Fruit fly (Drosophila melanogaster) whole organism, embryonic: Measurements from ENCODE around the gene Vti1a.

Experiments
- Bgb ChIP-seq: fragments of 200-800 bp; sonication (Bioruptor generic); IDR thresholded peaks from 2 replicates; pipeline ENCODE4 v1.3.6; 2022; ENCODE audit warnings: missing biosample characterization, missing genetic modification characterization; ENCODE audit not compliant: partially characterized antibody
- CG1024 ChIP-seq: fragments of 200-800 bp; sonication (Bioruptor generic); IDR thresholded peaks from 2 replicates; pipeline ENCODE4 v1.3.6; 2022; ENCODE audit warnings: missing biosample characterization, missing genetic modification characterization
- CG11093 ChIP-seq: fragments of 200-800 bp; sonication (Bioruptor generic); IDR thresholded peaks from 3 replicates; pipeline ENCODE4 v1.3.6; 2022; ENCODE audit warnings: missing biosample characterization, missing genetic modification characterization
- CG11456 ChIP-seq: fragments of 200-800 bp; sonication (Bioruptor generic); IDR thresholded peaks from 3 replicates; pipeline ENCODE4 v1.3.6; 2022; ENCODE audit warnings: missing biosample characterization, missing genetic modification characterization
- CG12071 ChIP-seq: fragments of 200-800 bp; sonication (Bioruptor generic); optimal IDR thresholded peaks from 3 replicates; lab custom pipeline; 2018; ENCODE audit warnings: missing biosample characterization, mild to moderate bottlenecking, missing genetic modification characterization
- CG13424 ChIP-seq: fragments of 200-800 bp; sonication (Bioruptor generic); optimal IDR thresholded peaks from 2 replicates; lab custom pipeline; 2019; ENCODE audit warnings: missing biosample characterization, mild to moderate bottlenecking, missing genetic modification characterization, moderate library complexity
- CG17328 ChIP-seq: fragments of 200-800 bp; sonication (Bioruptor generic); IDR thresholded peaks from 2 replicates; pipeline ENCODE4 v1.3.6; 2022; ENCODE audit warnings: missing biosample characterization, missing genetic modification characterization
- CG17612 ChIP-seq: fragments of 200-800 bp; sonication (Bioruptor generic); IDR thresholded peaks from 2 replicates; pipeline ENCODE4 v1.3.6; 2022; ENCODE audit warnings: missing biosample characterization, missing genetic modification characterization
- CG18011 ChIP-seq: fragments of 200-800 bp; sonication (Bioruptor generic); optimal IDR thresholded peaks from 2 replicates; lab custom pipeline; 2017; ENCODE audit warnings: missing biosample characterization, missing genetic modification characterization, mild to moderate bottlenecking, moderate library complexity, missing genotype
- CG1832 ChIP-seq: fragments of 200-800 bp; sonication (Bioruptor generic); optimal IDR thresholded peaks from 2 replicates; lab custom pipeline; 2017; ENCODE audit warnings: missing biosample characterization, mild to moderate bottlenecking, missing genetic modification characterization, inconsistent platforms
- CG18764 ChIP-seq: fragments of 200-800 bp; sonication (Bioruptor generic); optimal IDR thresholded peaks from 3 replicates; lab custom pipeline; 2016; ENCODE audit warnings: missing biosample characterization, missing genetic modification characterization
- CG30431 ChIP-seq: fragments of 200-800 bp; sonication (Bioruptor generic); optimal IDR thresholded peaks from 2 replicates; lab custom pipeline; 2017; ENCODE audit warnings: missing biosample characterization, missing genetic modification characterization
- CG31224 ChIP-seq: fragments of 200-800 bp; sonication (Bioruptor generic); IDR thresholded peaks from 2 replicates; pipeline ENCODE4 v1.3.6; 2022; ENCODE audit warnings: missing biosample characterization, missing genetic modification characterization
- CG32772 ChIP-seq: fragments of 200-800 bp; sonication (Bioruptor generic); IDR thresholded peaks from 2 replicates; pipeline ENCODE4 v1.3.6; 2022; ENCODE audit warnings: missing biosample characterization, missing genetic modification characterization
- CG3995 ChIP-seq: fragments of 200-800 bp; sonication (Bioruptor generic); optimal IDR thresholded peaks from 3 replicates; lab custom pipeline; 2016; ENCODE audit warnings: missing biosample characterization, missing genetic modification characterization
- CG4328 ChIP-seq: fragments of 200-800 bp; sonication (Bioruptor generic); optimal IDR thresholded peaks from 3 replicates; lab custom pipeline; 2017; ENCODE audit warnings: missing biosample characterization, missing genetic modification reagents, missing genetic modification characterization
- CG4424 ChIP-seq: fragments of 200-800 bp; sonication (Bioruptor generic); optimal IDR thresholded peaks from 3 replicates; lab custom pipeline; 2016; ENCODE audit warnings: missing biosample characterization, missing genetic modification characterization
- CG6791 ChIP-seq: fragments of 200-800 bp; sonication (Bioruptor generic); IDR thresholded peaks from 3 replicates; pipeline ENCODE4 v1.3.6; 2022; ENCODE audit warnings: missing biosample characterization, missing genetic modification characterization; ENCODE audit not compliant: partially characterized antibody
- CG7372 ChIP-seq: fragments of 200-800 bp; sonication (Bioruptor generic); IDR thresholded peaks from 2 replicates; pipeline ENCODE4 v1.3.6; 2022; ENCODE audit warnings: missing biosample characterization, missing genetic modification characterization
- CG7963 ChIP-seq: fragments of 200-800 bp; sonication (Bioruptor generic); IDR thresholded peaks from 3 replicates; pipeline ENCODE4 v1.3.6; 2022; ENCODE audit warnings: missing biosample characterization, missing genetic modification characterization; ENCODE audit not compliant: partially characterized antibody
- CrebB ChIP-seq: fragments of 200-800 bp; sonication (Bioruptor generic); optimal IDR thresholded peaks from 3 replicates; lab custom pipeline; 2018; ENCODE audit warnings: missing biosample characterization, mild to moderate bottlenecking, missing genetic modification characterization
- E2f1 ChIP-seq: fragments of 200-800 bp; sonication (Bioruptor generic); IDR thresholded peaks from 2 replicates; pipeline ENCODE4 v1.3.6; 2022; ENCODE audit warnings: missing biosample characterization, missing genetic modification characterization
- Fer2 ChIP-seq: fragments of 200-800 bp; sonication (Bioruptor generic); optimal IDR thresholded peaks from 2 replicates; lab custom pipeline; 2018; ENCODE audit warnings: missing biosample characterization, mild to moderate bottlenecking, missing genetic modification characterization, moderate library complexity
- H15 ChIP-seq: fragments of 200-800 bp; sonication (Bioruptor generic); IDR thresholded peaks from 3 replicates; pipeline ENCODE4 v1.3.6; 2022; ENCODE audit warnings: missing biosample characterization, missing genetic modification characterization
- NFAT ChIP-seq: fragments of 200-800 bp; sonication (Bioruptor generic); IDR thresholded peaks from 2 replicates; pipeline ENCODE4 v1.3.6; 2022; ENCODE audit warnings: missing biosample characterization, missing genetic modification characterization
- Nf-YA ChIP-seq: fragments of 200-800 bp; sonication (Bioruptor generic); IDR thresholded peaks from 2 replicates; pipeline ENCODE4 v1.3.6; 2022; ENCODE audit warnings: missing biosample characterization, missing genetic modification characterization
- Oli ChIP-seq: fragments of 200-800 bp; sonication (Bioruptor generic); optimal IDR thresholded peaks from 2 replicates; lab custom pipeline; 2018; ENCODE audit warnings: missing biosample characterization, mild to moderate bottlenecking, missing genetic modification characterization, moderate library complexity
- Rfx ChIP-seq: fragments of 200-800 bp; sonication (Bioruptor generic); IDR thresholded peaks from 2 replicates; pipeline ENCODE4 v1.3.6; 2022; ENCODE audit warnings: missing biosample characterization, missing genetic modification characterization
- TFAM ChIP-seq: fragments of 200-800 bp; sonication (Bioruptor generic); optimal IDR thresholded peaks from 2 replicates; lab custom pipeline; 2017; ENCODE audit warnings: missing biosample characterization, missing genetic modification characterization, inconsistent platforms
- cg ChIP-seq: fragments of 200-800 bp; sonication (Bioruptor generic); optimal IDR thresholded peaks from 3 replicates; lab custom pipeline; 2019; ENCODE audit warnings: missing biosample characterization, mild to moderate bottlenecking, missing genetic modification characterization, moderate library complexity
- ci ChIP-seq: fragments of 200-800 bp; sonication (Bioruptor generic); IDR thresholded peaks from 3 replicates; pipeline ENCODE4 v1.3.6; 2022; ENCODE audit warnings: missing biosample characterization, missing genetic modification characterization
- crc ChIP-seq: fragments of 200-800 bp; sonication (Bioruptor generic); optimal IDR thresholded peaks from 2 replicates; lab custom pipeline; 2016; ENCODE audit warnings: missing biosample characterization, missing genetic modification characterization
- esg ChIP-seq: fragments of 200-800 bp; sonication (Bioruptor generic); conservative IDR thresholded peaks from 2 replicates; pipeline ENCODE4 v1.3.6; 2022; ENCODE audit warnings: missing biosample characterization, missing genetic modification characterization
- ftz-f1 ChIP-seq: fragments of 200-800 bp; sonication (Bioruptor generic); optimal IDR thresholded peaks from 2 replicates; lab custom pipeline; 2016; ENCODE audit warnings: missing biosample characterization, missing genetic modification characterization
- gcm2 ChIP-seq: fragments of 200-800 bp; sonication (Bioruptor generic); optimal IDR thresholded peaks from 2 replicates; lab custom pipeline; 2016; ENCODE audit warnings: missing biosample characterization, missing genetic modification characterization
- grau ChIP-seq: fragments of 200-800 bp; optimal IDR thresholded peaks from 3 replicates; lab custom pipeline; 2019; ENCODE audit warnings: missing biosample characterization, mild to moderate bottlenecking, missing genetic modification characterization, moderate library complexity
- hb ChIP-seq: fragments of 200-800 bp; sonication (Bioruptor generic); IDR thresholded peaks from 3 replicates; pipeline ENCODE4 v1.3.6; 2022; ENCODE audit warnings: missing biosample characterization, missing genetic modification characterization; ENCODE audit not compliant: partially characterized antibody
- her ChIP-seq: fragments of 200-800 bp; sonication (Bioruptor generic); optimal IDR thresholded peaks from 2 replicates; lab custom pipeline; 2016; ENCODE audit warnings: missing biosample characterization, missing genetic modification characterization
- hkb ChIP-seq, 2 experiments: fragments of 200-800 bp in 1 of 2; fragments of >200 bp in 1 of 2; sonication (Bioruptor generic) in 1 of 2; IDR thresholded peaks in 1 of 2; optimal IDR thresholded peaks in 1 of 2; 2 replicates each; pipeline versions ENCODE4 v1.3.6 to Lab custom; 2017 to 2022; ENCODE audit warnings: missing biosample characterization in 1 of 2, missing genetic modification characterization in 1 of 2
- lov ChIP-seq, 2 experiments: fragments of 200-800 bp in 1 of 2; fragments of >200 bp in 1 of 2; sonication (Bioruptor generic) in 1 of 2; IDR thresholded peaks in 1 of 2; optimal IDR thresholded peaks in 1 of 2; 2 replicates in 1 of 2; 3 replicates in 1 of 2; pipeline versions ENCODE4 v1.3.6 to Lab custom; 2017 to 2022; ENCODE audit warnings: missing biosample characterization in 1 of 2, missing genetic modification characterization in 1 of 2
- psq ChIP-seq: fragments of 200-800 bp; sonication (Bioruptor generic); optimal IDR thresholded peaks from 2 replicates; lab custom pipeline; 2017; ENCODE audit warnings: missing biosample characterization, missing genetic modification characterization
- pzg ChIP-seq: fragments of 200-800 bp; sonication (Bioruptor generic); optimal IDR thresholded peaks from 3 replicates; lab custom pipeline; 2018; ENCODE audit warnings: missing biosample characterization, mild to moderate bottlenecking, missing genetic modification characterization, moderate library complexity
- row ChIP-seq: fragments of 200-800 bp; sonication (Bioruptor generic); IDR thresholded peaks from 3 replicates; pipeline ENCODE4 v1.3.6; 2022; ENCODE audit warnings: missing biosample characterization, missing genetic modification characterization
- schlank ChIP-seq: fragments of 200-800 bp; sonication (Bioruptor generic); optimal IDR thresholded peaks from 2 replicates; lab custom pipeline; 2018; ENCODE audit warnings: missing biosample characterization, mild to moderate bottlenecking, missing genetic modification characterization
- slbo ChIP-seq: fragments of 200-800 bp; sonication (Bioruptor generic); IDR thresholded peaks from 2 replicates; pipeline ENCODE4 v1.3.6; 2022; ENCODE audit warnings: missing biosample characterization, missing genetic modification characterization
- stc ChIP-seq: fragments of 200-800 bp; sonication (Bioruptor generic); IDR thresholded peaks from 2 replicates; pipeline ENCODE4 v1.3.6; 2022; ENCODE audit warnings: missing biosample characterization, missing genetic modification characterization
- tap ChIP-seq: fragments of 200-800 bp; optimal IDR thresholded peaks from 3 replicates; lab custom pipeline; 2019; ENCODE audit warnings: missing biosample characterization, mild to moderate bottlenecking, missing genetic modification characterization, moderate library complexity
- trem ChIP-seq: fragments of 200-800 bp; optimal IDR thresholded peaks from 3 replicates; lab custom pipeline; 2019; ENCODE audit warnings: missing biosample characterization, mild to moderate bottlenecking, missing genetic modification characterization, moderate library complexity
- ttk ChIP-seq: fragments of 200-800 bp; sonication (Bioruptor generic); IDR thresholded peaks from 2 replicates; pipeline ENCODE4 v2.1.2; 2022; ENCODE audit warnings: missing biosample characterization, missing genetic modification characterization
- zfh2 ChIP-seq: fragments of 200-800 bp; sonication (Bioruptor generic); optimal IDR thresholded peaks from 2 replicates; lab custom pipeline; 2016; ENCODE audit warnings: missing biosample characterization, missing genetic modification characterization

The Vti1a gene

dm6 chr3L:722386-722785 is 29.7 kb upstream of the Vti1a start (continued):
- TF ChIP-seq crc (GFP tag; lab: Kevin White, UChicago) (no peak), CG17328 (GFP tag; lab: Robert Waterston, UW) (peak; percentile 43; the same call in 1 of the 2 replicates), CG1024 (GFP tag; lab: Robert Waterston, UW) (no peak), stc (GFP tag; lab: Robert Waterston, UW) (0 out of 2 replicates have a peak, but pooled peaks have one; percentile 29), trem (tag; lab: Kevin White, UChicago) (no peak), CG18011 (GFP tag; lab: Kevin White, UChicago) (no peak), Oli (tag; lab: Kevin White, UChicago) (peak; percentile 38), psq (GFP tag; lab: Kevin White, UChicago) (no peak), CG1832 (GFP tag; lab: Kevin White, UChicago) (no peak), CG7372 (0 out of 2 replicates have a peak, but pooled peaks have one; percentile 9), tap (no peak), NFAT (GFP tag; lab: Robert Waterston, UW) (no peak), H15 (peak; percentile 36; the same call in 1 of the 3 replicates), slbo (GFP tag; lab: Robert Waterston, UW) (peak; percentile 45; the same call in 1 of the 2 replicates), TFAM (GFP tag; lab: Kevin White, UChicago) (no peak), grau (tag; lab: Kevin White, UChicago) (peak; percentile 27), ftz-f1 (no peak), zfh2 (GFP tag; lab: Kevin White, UChicago) (peak; percentile 23), CG13424 (tag; lab: Kevin White, UChicago) (peak; percentile 31), hb (peak; percentile 36; the same call in 1 of the 3 replicates), CG11456 (GFP tag; lab: Robert Waterston, UW) (0 out of 3 replicates have a peak, but pooled peaks have one; percentile 31), CG4328 (no peak), Rfx (GFP tag; lab: Robert Waterston, UW) (peak; percentile 59), esg (GFP tag; lab: Robert Waterston, UW) (peak; percentile 22; the same call in 1 of the 2 replicates), Bgb (no peak), CrebB (tag; lab: Kevin White, UChicago) (no peak), Nf-YA (GFP tag; lab: Robert Waterston, UW) (peak; percentile 28; the same call in 1 of the 2 replicates), pzg (GFP tag; lab: Kevin White, UChicago) (no peak), her (no peak), row (GFP tag; lab: Robert Waterston, UW) (peak; percentile 43), CG17612 (no peak), ttk (GFP tag; lab: Robert Waterston, UW) (peak; percentile 65), CG3995 (GFP tag; lab: Kevin White, UChicago) (no peak), CG11093 (GFP tag; lab: Robert Waterston, UW) (peak; percentile 53; the same call in 1 of the 3 replicates), lov (optimal IDR thresholded peaks at IDR 0.05; lab: Kevin White, UChicago) (no peak), lov (GFP tag; IDR thresholded peaks at IDR 0.05; lab: Robert Waterston, UW) (0 out of 3 replicates have a peak, but pooled peaks have one; percentile 51), ci (GFP tag; lab: Robert Waterston, UW) (peak; percentile 41; the same call in 2 of the 3 replicates), hkb (optimal IDR thresholded peaks at IDR 0.05; lab: Kevin White, UChicago) (no peak), hkb (GFP tag; IDR thresholded peaks at IDR 0.05; lab: Robert Waterston, UW) (peak; percentile 41; the same call in 1 of the 2 replicates), CG18764 (GFP tag; lab: Kevin White, UChicago) (no peak), CG31224 (peak; percentile 32; the same call in 1 of the 2 replicates), E2f1 (GFP tag; lab: Robert Waterston, UW) (peak; percentile 26; the same call in 1 of the 2 replicates), CG6791 (GFP tag; lab: Robert Waterston, UW) (no peak), CG4424 (no peak), schlank (tag; lab: Kevin White, UChicago) (no peak), CG32772 (GFP tag; lab: Robert Waterston, UW) (peak; percentile 56), CG30431 (no peak), cg (GFP tag; lab: Kevin White, UChicago) (no peak), CG12071 (GFP tag; lab: Kevin White, UChicago) (peak; percentile 5), Fer2 (no peak), gcm2 (GFP tag; lab: Kevin White, UChicago) (no peak), CG7963 (no peak)
